Worm (Caenorhabditis elegans) whole organism, L4 larva: Measurements from ENCODE around the gene sek-1.

Experiments used
- F44E2.7 ChIP-seq: fragments of 200-800 bp; sonication (Bioruptor generic); IDR thresholded peaks from 2 replicates; pipeline ENCODE4 v2.1.2; 2022; ENCODE audit warnings: missing genetic modification characterization, missing compliant biosample characterization
- F49E8.2 ChIP-seq: sonication (generic microtip); optimal IDR thresholded peaks from 2 replicates; lab custom pipeline; 2016; ENCODE audit warnings: missing compliant biosample characterization, mild to moderate bottlenecking, missing genetic modification characterization, borderline replicate concordance
- Y48G9A.11 ChIP-seq: fragments of 200-800 bp; sonication (Bioruptor generic); IDR thresholded peaks from 2 replicates; pipeline ENCODE4 v1.3.6; 2022; ENCODE audit warnings: missing genetic modification reagents, missing genetic modification characterization, missing compliant biosample characterization
- ZK546.5 ChIP-seq, 2 experiments: sonication (generic microtip); optimal IDR thresholded peaks; 2 replicates each; lab custom pipeline; 2017; ENCODE audit warnings: missing biosample characterization in 2 of 2, missing genetic modification characterization in 2 of 2
- aha-1 ChIP-seq: fragments of 150-350 bp; peaks from one replicate; lab custom pipeline; 2014; ENCODE audit warnings: missing biosample characterization, missing genetic modification characterization
- ceh-28 ChIP-seq: fragments of 150-350 bp; optimal IDR thresholded peaks from 2 replicates; lab custom pipeline; 2014; ENCODE audit warnings: missing biosample characterization, missing genetic modification reagents, missing genetic modification characterization
- daf-16 ChIP-seq, 3 experiments: sonication (generic microtip); optimal IDR thresholded peaks; 2 replicates each; lab custom pipeline; 2016 to 2017; ENCODE audit warnings: missing genetic modification characterization in 3 of 3, missing genetic modification reagents in 3 of 3, mild to moderate bottlenecking in 2 of 3, missing compliant biosample characterization in 2 of 3, missing biosample characterization in 1 of 3, moderate library complexity in 1 of 3
- daf-19 ChIP-seq: fragments of 200-800 bp; sonication (Bioruptor generic); conservative IDR thresholded peaks from 2 replicates; pipeline ENCODE4 v1.3.6; 2022; ENCODE audit warnings: missing genetic modification characterization, missing compliant biosample characterization
- daf-8 ChIP-seq: fragments of 200-800 bp; sonication (Bioruptor generic); IDR thresholded peaks from 2 replicates; pipeline ENCODE4 v1.3.6; 2022; ENCODE audit warnings: missing genetic modification characterization, missing compliant biosample characterization
- dmd-6 ChIP-seq: fragments of 200-800 bp; sonication (Bioruptor generic); IDR thresholded peaks from 2 replicates; pipeline ENCODE4 v1.3.6; 2022; ENCODE audit warnings: missing genetic modification reagents, missing genetic modification characterization, missing compliant biosample characterization
- dmd-9 ChIP-seq: fragments of 200-800 bp; sonication (Bioruptor generic); IDR thresholded peaks from 2 replicates; pipeline ENCODE4 v1.3.6; 2022; ENCODE audit warnings: missing genetic modification reagents, missing genetic modification characterization, missing compliant biosample characterization
- dpl-1 ChIP-seq: fragments of 150-350 bp; optimal IDR thresholded peaks from 2 replicates; lab custom pipeline; 2014; ENCODE audit warnings: missing biosample characterization, missing genetic modification reagents, missing genetic modification characterization
- dve-1 ChIP-seq: sonication (generic microtip); optimal IDR thresholded peaks from 2 replicates; lab custom pipeline; 2017; ENCODE audit warnings: antibody characterized with exemption, mild to moderate bottlenecking, missing genetic modification characterization, missing compliant biosample characterization; ENCODE audit not compliant: insufficient read depth
- fkh-10 ChIP-seq: fragments of 150-350 bp; optimal IDR thresholded peaks from 2 replicates; lab custom pipeline; 2014; ENCODE audit warnings: missing biosample characterization, missing genetic modification reagents, missing genetic modification characterization
- fos-1 ChIP-seq: fragments of 150-350 bp; optimal IDR thresholded peaks from 2 replicates; lab custom pipeline; 2014; ENCODE audit warnings: missing biosample characterization, missing genetic modification characterization
- hlh-30 ChIP-seq: sonication (generic microtip); optimal IDR thresholded peaks from 2 replicates; lab custom pipeline; 2017; ENCODE audit warnings: antibody characterized with exemption, mild to moderate bottlenecking, missing genetic modification characterization, missing compliant biosample characterization; ENCODE audit not compliant: insufficient read depth
- hmg-1.1 ChIP-seq: fragments of 200-800 bp; sonication (Bioruptor generic); IDR thresholded peaks from 2 replicates; pipeline ENCODE4 v1.3.6; 2022; ENCODE audit warnings: missing genetic modification reagents, missing genetic modification characterization, missing compliant biosample characterization
- jun-1 ChIP-seq: fragments of 150-350 bp; optimal IDR thresholded peaks from 2 replicates; lab custom pipeline; 2014; ENCODE audit warnings: missing biosample characterization, missing genetic modification reagents, missing genetic modification characterization
- lin-13 ChIP-seq: fragments of 150-350 bp; optimal IDR thresholded peaks from 2 replicates; lab custom pipeline; 2014; ENCODE audit warnings: missing biosample characterization, missing genetic modification reagents, missing genetic modification characterization
- lin-15B ChIP-seq: fragments of 150-350 bp; sonication (generic microtip); optimal IDR thresholded peaks from 3 replicates; lab custom pipeline; 2014; ENCODE audit warnings: missing biosample characterization, missing genetic modification characterization
- lin-38 ChIP-seq: fragments of 200-800 bp; sonication (Bioruptor generic); IDR thresholded peaks from 2 replicates; pipeline ENCODE4 v1.3.6; 2022; ENCODE audit warnings: missing genetic modification reagents, missing genetic modification characterization, missing compliant biosample characterization
- lin-39 ChIP-seq: fragments of 150-350 bp; optimal IDR thresholded peaks from 2 replicates; lab custom pipeline; 2014; ENCODE audit warnings: missing biosample characterization, missing genetic modification reagents, missing genetic modification characterization
- lir-3 ChIP-seq: sonication (generic microtip); optimal IDR thresholded peaks from 2 replicates; lab custom pipeline; 2016; ENCODE audit warnings: mild to moderate bottlenecking, missing genetic modification characterization, missing compliant biosample characterization
- lsy-2 ChIP-seq, 2 experiments: fragments of 150-350 bp in 1 of 2; sonication (generic microtip) in 1 of 2; optimal IDR thresholded peaks; 2 replicates each; lab custom pipeline; 2014 to 2017; ENCODE audit warnings: missing biosample characterization in 2 of 2, missing genetic modification characterization in 2 of 2
- madf-5 ChIP-seq, 2 experiments: fragments of 200-800 bp; sonication (Bioruptor generic); IDR thresholded peaks; 2 replicates each; pipeline ENCODE4 v1.3.6; 2022; ENCODE audit warnings: missing compliant biosample characterization in 2 of 2, missing genetic modification characterization in 2 of 2
- mdl-1 ChIP-seq, 2 experiments: fragments of 150-350 bp in 1 of 2; sonication (generic microtip) in 1 of 2; optimal IDR thresholded peaks; 2 replicates each; lab custom pipeline; 2014 to 2017; ENCODE audit warnings: missing biosample characterization in 2 of 2, missing genetic modification characterization in 2 of 2
- mep-1 ChIP-seq: fragments of 150-350 bp; sonication (generic microtip); optimal IDR thresholded peaks from 3 replicates; lab custom pipeline; 2014; ENCODE audit warnings: missing biosample characterization, missing genetic modification characterization
- mes-2 ChIP-seq: sonication (generic microtip); optimal IDR thresholded peaks from 2 replicates; lab custom pipeline; 2016; ENCODE audit warnings: missing genotype, mild to moderate bottlenecking, missing genetic modification characterization, missing compliant biosample characterization; ENCODE audit not compliant: poor library complexity, severe bottlenecking
- nhr-10 ChIP-seq: fragments of 150-350 bp; optimal IDR thresholded peaks from 2 replicates; lab custom pipeline; 2014; ENCODE audit warnings: missing biosample characterization, missing genetic modification characterization
- nhr-111 ChIP-seq: fragments of 200-800 bp; sonication (Bioruptor generic); optimal IDR thresholded peaks from 2 replicates; lab custom pipeline; 2018; ENCODE audit warnings: mild to moderate bottlenecking, missing genetic modification characterization, missing compliant biosample characterization
- nhr-25 ChIP-seq: sonication (generic microtip); optimal IDR thresholded peaks from 2 replicates; lab custom pipeline; 2017; ENCODE audit warnings: missing genetic modification characterization, mild to moderate bottlenecking, missing compliant biosample characterization, antibody characterized with exemption, moderate library complexity, borderline replicate concordance; ENCODE audit not compliant: insufficient read depth
- nhr-48 ChIP-seq: sonication (generic microtip); optimal IDR thresholded peaks from 2 replicates; lab custom pipeline; 2016; ENCODE audit warnings: mild to moderate bottlenecking, missing genetic modification characterization, missing compliant biosample characterization
- nhr-6 ChIP-seq: fragments of 150-350 bp; optimal IDR thresholded peaks from 2 replicates; lab custom pipeline; 2014; ENCODE audit warnings: missing biosample characterization, missing genetic modification characterization
- pha-4 ChIP-seq, 2 experiments: fragments of 150-350 bp in 1 of 2; fragments of 200-800 bp in 1 of 2; sonication (Bioruptor generic) in 1 of 2; IDR thresholded peaks in 1 of 2; optimal IDR thresholded peaks in 1 of 2; 2 replicates each; pipeline versions ENCODE4 v1.3.6 to Lab custom; 2014 to 2022; ENCODE audit warnings: missing genetic modification characterization in 2 of 2, missing genetic modification reagents in 2 of 2, missing biosample characterization in 1 of 2, missing compliant biosample characterization in 1 of 2
- rbr-2 ChIP-seq: sonication (generic microtip); optimal IDR thresholded peaks from 2 replicates; lab custom pipeline; 2016; ENCODE audit warnings: missing genotype, missing genetic modification characterization, missing compliant biosample characterization
- sdz-12 ChIP-seq: fragments of 200-800 bp; sonication (Bioruptor generic); optimal IDR thresholded peaks from 2 replicates; lab custom pipeline; 2018; ENCODE audit warnings: mild to moderate bottlenecking, missing genetic modification characterization, missing compliant biosample characterization
- spr-3 ChIP-seq: fragments of 200-800 bp; sonication (Bioruptor generic); optimal IDR thresholded peaks from 2 replicates; lab custom pipeline; 2018; ENCODE audit warnings: mild to moderate bottlenecking, missing genetic modification characterization, missing compliant biosample characterization
- tra-1 ChIP-seq: fragments of 200-800 bp; sonication (Bioruptor generic); IDR thresholded peaks from 2 replicates; pipeline ENCODE4 v1.3.6; 2022; ENCODE audit warnings: missing genetic modification reagents, missing genetic modification characterization, missing compliant biosample characterization
- unc-62 ChIP-seq, 3 experiments: fragments of 150-350 bp in 1 of 3; sonication (generic microtip); optimal IDR thresholded peaks in 2 of 3; peaks in 1 of 3; 1 replicate in 1 of 3; 2 replicates in 2 of 3; lab custom pipeline; 2014 to 2017; ENCODE audit warnings: missing biosample characterization in 3 of 3, missing genetic modification characterization in 3 of 3, missing genetic modification reagents in 3 of 3, missing genotype in 1 of 3
- zfp-3 ChIP-seq: fragments of 200-800 bp; sonication (Bioruptor generic); conservative IDR thresholded peaks from 2 replicates; pipeline ENCODE4 v1.3.6; 2022; ENCODE audit warnings: missing genetic modification reagents, missing genetic modification characterization, missing compliant biosample characterization

sek-1 gene

DNA sequence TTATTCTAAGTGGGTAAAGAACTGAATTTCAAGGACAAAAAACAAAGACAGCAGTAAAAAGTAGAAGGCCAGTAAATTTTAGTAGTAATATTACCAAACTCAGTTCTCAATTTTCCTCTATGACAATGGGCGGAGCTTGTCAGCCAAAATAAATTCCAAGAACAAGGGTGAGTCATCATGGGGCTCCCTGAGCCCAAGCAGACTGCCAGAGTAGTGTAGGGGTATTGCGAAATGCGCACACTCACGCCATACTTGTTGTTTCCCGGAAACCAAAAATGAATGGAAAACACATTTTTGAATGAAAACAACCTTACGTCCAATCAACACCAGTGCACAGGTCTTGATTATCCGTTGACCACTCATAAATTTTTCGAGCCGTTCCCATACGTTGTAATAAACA lies 24.7 kb upstream of the sek-1 start (continued):
- TF ChIP-seq dmd-6 (GFP tag; lab: Robert Waterston, UW) (no peak), F49E8.2 (tag; lab: Kevin White, UChicago) (no peak), mes-2 (tag; lab: Kevin White, UChicago) (no peak), daf-8 (GFP tag; lab: Robert Waterston, UW) (no peak), lin-39 (tag; lab: Kevin White, UChicago) (no peak), lin-13 (GFP tag; lab: Kevin White, UChicago) (no peak), sdz-12 (GFP tag; lab: Kevin White, UChicago) (no peak), dpl-1 (GFP tag; lab: Kevin White, UChicago) (peak; percentile 8), nhr-10 (tag; lab: Kevin White, UChicago) (no peak), ZK546.5 (tag; optimal IDR thresholded peaks at IDR 0.05; lab: Kevin White, UChicago) (no peak), daf-19 (GFP tag; lab: Robert Waterston, UW) (0 out of 2 replicates have a peak, but pooled peaks have one; percentile 21), Y48G9A.11 (GFP tag; lab: Robert Waterston, UW) (no peak), lin-38 (GFP tag; lab: Robert Waterston, UW) (no peak), lin-15B (no peak), madf-5 (GFP tag; IDR thresholded peaks at IDR 0.05; lab: Robert Waterston, UW) (no peak), jun-1 (tag; lab: Kevin White, UChicago) (no peak), nhr-111 (GFP tag; lab: Kevin White, UChicago) (no peak), daf-16 (GFP tag; optimal IDR thresholded peaks at IDR 0.05; lab: Kevin White, UChicago) (no peak), daf-16 (tag; optimal IDR thresholded peaks at IDR 0.05; lab: Kevin White, UChicago) (peak; percentile 79), aha-1 (peak; percentile 51), mep-1 (tag; lab: Kevin White, UChicago) (peak; percentile 52), lir-3 (tag; lab: Kevin White, UChicago) (no peak), hmg-1.1 (GFP tag; lab: Robert Waterston, UW) (peak; percentile 41; the same call in 1 of the 2 replicates), fos-1 (no peak), F44E2.7 (GFP tag; lab: Robert Waterston, UW) (no peak), pha-4 (GFP tag; IDR thresholded peaks at IDR 0.05; lab: Robert Waterston, UW) (no peak), pha-4 (tag; optimal IDR thresholded peaks at IDR 0.05; lab: Kevin White, UChicago) (no peak), zfp-3 (GFP tag; lab: Robert Waterston, UW) (no peak)
- TF ChIP-seq, all 104 proteins: peak for 17

DNA sequence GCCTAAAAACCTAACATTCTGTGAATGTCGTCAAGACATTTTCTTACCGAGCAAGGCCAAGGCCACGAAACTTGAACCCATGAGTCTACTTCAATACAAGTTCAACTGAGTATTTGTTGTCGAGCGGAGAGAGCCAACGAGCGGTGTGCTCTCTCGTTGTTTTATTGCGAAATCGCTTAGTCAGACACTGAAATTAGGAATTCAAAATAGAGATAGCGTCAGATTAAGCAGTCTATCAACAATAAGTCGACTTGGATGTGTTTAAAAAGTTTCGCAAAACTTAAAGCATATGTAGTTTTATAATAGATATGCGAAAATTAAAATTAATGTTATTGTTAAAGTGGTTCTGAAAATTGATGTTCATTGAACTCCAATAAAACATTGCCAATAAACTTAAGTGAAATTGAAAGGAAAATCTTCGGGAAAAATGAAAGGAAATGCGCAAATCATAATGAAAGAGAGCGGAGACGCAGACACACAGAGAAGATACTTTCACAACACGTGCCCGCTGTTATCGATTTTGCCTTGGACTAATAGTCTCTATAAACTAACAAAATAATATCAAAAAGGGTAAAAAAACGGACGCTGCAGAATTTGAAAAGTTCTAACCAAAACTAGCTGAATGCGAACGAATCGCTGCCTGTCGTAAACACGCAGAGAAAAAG lies 23.0 kb upstream of the sek-1 start, which contains the start of gene ZK154.6:
Gene ZK154.6 (minus strand): TSS at position 187 of the 665 bp plus-strand sequence.
- TF ChIP-seq nhr-48 (tag; lab: Kevin White, UChicago) (no peak), hlh-30 (tag; lab: Kevin White, UChicago) (peak; percentile 79), tra-1 (GFP tag; lab: Robert Waterston, UW) (no peak), nhr-6 (tag; lab: Kevin White, UChicago) (no peak), ceh-28 (peak; percentile 82), rbr-2 (tag; lab: Kevin White, UChicago) (peak; percentile 8), madf-5 (GFP tag; IDR thresholded peaks at IDR 0.05; lab: Robert Waterston, UW) (0 out of 4 replicates have a peak, but pooled peaks of 1 of the 2 experiments have one; percentile 18), dmd-9 (GFP tag; lab: Robert Waterston, UW) (no peak), daf-16 (GFP tag; optimal IDR thresholded peaks at IDR 0.05; lab: Kevin White, UChicago) (no peak), daf-16 (tag; optimal IDR thresholded peaks at IDR 0.05; lab: Kevin White, UChicago) (peak; percentile 32), unc-62 (GFP tag; optimal IDR thresholded peaks at IDR 0.05 in 1 of 2; lab: Kevin White, UChicago) (peak in 1 of 2 experiments; percentile 54), unc-62 (tag; optimal IDR thresholded peaks at IDR 0.05; lab: Kevin White, UChicago) (no peak), aha-1 (peak; percentile 66), zfp-3 (GFP tag; lab: Robert Waterston, UW) (no peak), nhr-25 (no peak), spr-3 (GFP tag; lab: Kevin White, UChicago) (no peak), mes-2 (tag; lab: Kevin White, UChicago) (peak; percentile 54), fkh-10 (GFP tag; lab: Kevin White, UChicago) (no peak), lsy-2 (tag; optimal IDR thresholded peaks at IDR 0.05; lab: Kevin White, UChicago) (peak in 1 of 2 experiments; percentile 39), dve-1 (tag; lab: Kevin White, UChicago) (peak; percentile 13), mdl-1 (tag; optimal IDR thresholded peaks at IDR 0.05; lab: Kevin White, UChicago) (peak; percentile 80 to 86)
